Fruit fly (Drosophila melanogaster) whole organism, pupa: Measurements from ENCODE around the gene GABA-B-R1.

Source experiments
- CG10348 ChIP-seq: fragments of 200-800 bp; sonication (Bioruptor generic); IDR thresholded peaks from 2 replicates; pipeline ENCODE4 v1.3.6; 2022; ENCODE audit warnings: missing biosample characterization, missing genetic modification characterization
- CG12605 ChIP-seq: fragments of 200-800 bp; sonication (Bioruptor generic); IDR thresholded peaks from 2 replicates; pipeline ENCODE4 v1.3.6; 2022; ENCODE audit warnings: missing biosample characterization, missing genetic modification characterization
- CG14655 ChIP-seq: fragments of 200-800 bp; sonication (Bioruptor generic); optimal IDR thresholded peaks from 3 replicates; lab custom pipeline; 2017; ENCODE audit warnings: mild to moderate bottlenecking, missing biosample characterization, missing genetic modification reagents, missing genetic modification characterization
- CG15710 ChIP-seq: fragments of 200-800 bp; sonication (Bioruptor generic); optimal IDR thresholded peaks from 2 replicates; lab custom pipeline; 2018; ENCODE audit warnings: missing biosample characterization, mild to moderate bottlenecking, missing genetic modification characterization, moderate library complexity
- CG17806 ChIP-seq: fragments of 200-800 bp; sonication (Bioruptor generic); optimal IDR thresholded peaks from 2 replicates; lab custom pipeline; 2018; ENCODE audit warnings: missing biosample characterization, mild to moderate bottlenecking, missing genetic modification characterization, moderate library complexity
- CG4496 ChIP-seq: fragments of 200-800 bp; sonication (Bioruptor generic); IDR thresholded peaks from 3 replicates; pipeline ENCODE4 v1.3.6; 2022; ENCODE audit warnings: missing biosample characterization, missing genetic modification characterization
- CG8159 ChIP-seq: fragments of 200-800 bp; sonication (Bioruptor generic); optimal IDR thresholded peaks from 3 replicates; lab custom pipeline; 2018; ENCODE audit warnings: missing biosample characterization, mild to moderate bottlenecking, missing genetic modification characterization, moderate library complexity
- CG8301 ChIP-seq: fragments of 200-800 bp; sonication (Bioruptor generic); optimal IDR thresholded peaks from 2 replicates; lab custom pipeline; 2018; ENCODE audit warnings: missing biosample characterization, mild to moderate bottlenecking, missing genetic modification characterization
- CG9948 ChIP-seq: fragments of 200-800 bp; sonication (Bioruptor generic); optimal IDR thresholded peaks from 2 replicates; lab custom pipeline; 2018; ENCODE audit warnings: missing biosample characterization, mild to moderate bottlenecking, missing genetic modification characterization, moderate library complexity
- EcR ChIP-seq: fragments of 200-800 bp; sonication (Bioruptor generic); optimal IDR thresholded peaks from 3 replicates; lab custom pipeline; 2019; ENCODE audit warnings: missing biosample characterization, missing genetic modification characterization, mild to moderate bottlenecking, moderate library complexity, missing genetic modification reagents
- Pif1A ChIP-seq: fragments of 200-800 bp; sonication (Bioruptor generic); optimal IDR thresholded peaks from 3 replicates; lab custom pipeline; 2016; ENCODE audit warnings: missing biosample characterization, missing genetic modification characterization
- Snoo ChIP-seq: fragments of 200-800 bp; sonication (Bioruptor generic); optimal IDR thresholded peaks from 3 replicates; lab custom pipeline; 2017; ENCODE audit warnings: missing biosample characterization, mild to moderate bottlenecking, missing genetic modification characterization, inconsistent platforms
- rn ChIP-seq: fragments of 200-800 bp; sonication (Bioruptor generic); IDR thresholded peaks from 2 replicates; pipeline ENCODE4 v1.3.6; 2022; ENCODE audit warnings: missing biosample characterization, missing genetic modification characterization

DNA sequence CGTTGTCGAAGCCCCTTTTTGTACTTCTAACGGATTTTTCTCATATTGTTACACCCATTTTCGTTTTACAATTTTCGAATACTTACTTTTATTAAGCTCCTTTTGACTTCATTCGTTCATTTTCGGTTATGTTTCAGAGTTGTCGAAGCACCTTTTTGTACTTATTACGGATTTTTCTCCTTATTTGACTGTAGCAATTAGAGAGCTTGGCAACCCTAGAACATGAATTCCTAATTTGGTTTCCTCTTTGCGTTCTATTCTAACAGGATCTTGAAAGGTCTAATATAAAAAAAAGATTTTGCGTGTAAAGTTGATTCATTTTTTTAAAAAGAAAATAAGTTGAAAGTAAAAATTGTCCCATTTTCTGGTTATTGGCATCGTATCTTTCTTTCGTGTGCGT is 46.0 kb downstream of the GABA-B-R1 start:
- no peak for TF ChIP-seq Snoo (tag; lab: Kevin White, UChicago)
- no peak for TF ChIP-seq Pif1A (GFP tag; lab: Kevin White, UChicago)
- TF ChIP-seq EcR (GFP tag; lab: Kevin White, UChicago), result no peak
- no peak for TF ChIP-seq CG12605 (GFP tag; lab: Robert Waterston, UW)
- no peak for TF ChIP-seq rn (GFP tag; lab: Robert Waterston, UW)
- no peak for TF ChIP-seq CG9948 (tag; lab: Kevin White, UChicago)
- TF ChIP-seq CG4496 (GFP tag; lab: Robert Waterston, UW), result no peak
- TF ChIP-seq CG10348 (GFP tag; lab: Robert Waterston, UW), result no peak
- TF ChIP-seq CG8301 (tag; lab: Kevin White, UChicago), result no peak
- TF ChIP-seq CG15710 (tag; lab: Kevin White, UChicago), result no peak
- TF ChIP-seq CG14655 (GFP tag; lab: Kevin White, UChicago), result no peak
- TF ChIP-seq CG8159 (tag; lab: Kevin White, UChicago), result no peak
- no peak for TF ChIP-seq CG17806 (tag; lab: Kevin White, UChicago)
